Worm (Caenorhabditis elegans): ENCODE measurements around the gene F40G12.7.

- TF ChIP-seq unc-86 (tag; optimal IDR thresholded peaks at IDR 0.05) (no peak), fax-1 (tag; optimal IDR thresholded peaks at IDR 0.05) (no peak), ama-1 (optimal IDR thresholded peaks at IDR 0.05) (no peak), fkh-10 (GFP tag; optimal IDR thresholded peaks at IDR 0.05) (no peak), sox-4 (tag; optimal IDR thresholded peaks at IDR 0.05) (no peak), pqm-1 (tag; optimal IDR thresholded peaks at IDR 0.05) (no peak), lim-6 (tag; optimal IDR thresholded peaks at IDR 0.05) (no peak), ceh-31 (tag; optimal IDR thresholded peaks at IDR 0.05) (no peak), pha-4 (tag; optimal IDR thresholded peaks at IDR 0.05) (no peak), fkh-6 (tag; optimal IDR thresholded peaks at IDR 0.05) (no peak)
Observed at ce11 chrV:14294396-14294795, 20.0 kb downstream of the F40G12.7 start, which contains the start of gene F14D7.9.
